Worm (Caenorhabditis elegans): ENCODE data around the gene Y77E11A.7.

DNA sequence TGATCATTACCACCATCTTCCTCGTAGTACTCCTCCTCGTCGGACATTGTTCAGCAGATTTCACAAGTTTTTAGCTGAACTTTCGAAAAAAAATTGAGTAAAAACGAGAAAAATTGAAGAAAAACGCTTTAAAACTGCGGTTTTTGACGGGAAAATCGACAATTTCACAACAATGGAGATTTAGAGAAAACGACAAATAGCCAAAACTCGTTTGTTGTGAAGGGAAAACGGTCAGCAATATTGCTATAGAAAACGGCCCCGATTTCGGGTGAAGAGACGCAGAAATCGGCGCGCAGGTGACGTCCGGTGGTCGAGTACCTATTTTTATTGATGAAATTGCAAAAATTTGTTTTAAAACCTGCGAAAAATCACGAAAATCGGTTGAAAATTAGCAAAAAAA, 26.3 kb upstream of the Y77E11A.7 start, which contains the start of gene clp-7:
- no peak for TF ChIP-seq unc-62 (GFP tag; optimal IDR thresholded peaks at IDR 0.05)
- no peak for TF ChIP-seq sdz-38 (tag; optimal IDR thresholded peaks at IDR 0.05)
